Fruit fly (Drosophila melanogaster): ENCODE measurements around the gene Rbcn-3A.
A peak's percentile ranks its signal among the peaks of the same experiment; 100 is the strongest.

Rbcn-3A gene

dm6 chrX:6304203-6304602 is 48.9 kb upstream of the Rbcn-3A start:
- TF ChIP-seq CG7928 (GFP tag; optimal IDR thresholded peaks at IDR 0.05) (no peak), eve (GFP tag; optimal IDR thresholded peaks at IDR 0.05) (no peak), Ada2b (GFP tag; IDR thresholded peaks at IDR 0.05) (no peak), CG1603 (tag; optimal IDR thresholded peaks at IDR 0.05) (no peak), Drgx (GFP tag; IDR thresholded peaks at IDR 0.05) (peak; percentile 26; the same call in 1 of the 2 replicates)

dm6 chrX:6303675-6304074 is 48.4 kb upstream of the Rbcn-3A start, which contains the start of gene CG3823:
Gene CG3823 (plus strand): TSS chrX:6303975.
- TF ChIP-seq so (GFP tag; IDR thresholded peaks at IDR 0.05) = no peak
- TF ChIP-seq Adf1 (GFP tag; IDR thresholded peaks at IDR 0.05) = peak; percentile 61
- peak; percentile 21 for TF ChIP-seq CG1832 (GFP tag; optimal IDR thresholded peaks at IDR 0.05)
- TF ChIP-seq br (optimal IDR thresholded peaks at IDR 0.05) = no peak
- TF ChIP-seq dati (GFP tag; IDR thresholded peaks at IDR 0.05) = no peak
- no peak for TF ChIP-seq Stat92E (GFP tag; optimal IDR thresholded peaks at IDR 0.05)
- TF ChIP-seq CG6175 (GFP tag; IDR thresholded peaks at IDR 0.05) = 0 out of 3 replicates have a peak, but pooled peaks have one; percentile 18

- TF ChIP-seq CG15696 (tag; optimal IDR thresholded peaks at IDR 0.05) (no peak), CG11504 (tag; optimal IDR thresholded peaks at IDR 0.05) (peak; percentile 29), CG11696 (GFP tag; IDR thresholded peaks at IDR 0.05) (no peak), vvl (GFP tag; IDR thresholded peaks at IDR 0.05) (peak; percentile 22; the same call in 1 of the 2 replicates), h (optimal IDR thresholded peaks at IDR 0.05) (no peak), cad (GFP tag; optimal IDR thresholded peaks at IDR 0.05) (no peak), Med (GFP tag) (peak; percentile 37), CG12391 (tag; optimal IDR thresholded peaks at IDR 0.05) (peak; percentile 3), CG15269 (tag; optimal IDR thresholded peaks at IDR 0.05) (peak; percentile 2), CG2120 (GFP tag; optimal IDR thresholded peaks at IDR 0.05) (peak; percentile 20), Optix (GFP tag; IDR thresholded peaks at IDR 0.05) (no peak), CG34224 (GFP tag; IDR thresholded peaks at IDR 0.05; ENCODE audit: partially characterized antibody) (no peak), sr (GFP tag; IDR thresholded peaks at IDR 0.05) (peak; percentile 54; the same call in 1 of the 3 replicates), Hr51 (GFP tag; optimal IDR thresholded peaks at IDR 0.05) (peak in 1 of 2 experiments; percentile 20)
Observed at dm6 chrX:6303196-6303595, 47.9 kb upstream of the Rbcn-3A start.

dm6 chrX:6301052-6301451 is 45.8 kb upstream of the Rbcn-3A start, which contains the start of gene CG12219:
Gene CG12219 (minus strand): TSS chrX:6301285.
- no peak for TF ChIP-seq CG14441 (GFP tag; IDR thresholded peaks at IDR 0.05)
- TF ChIP-seq sens-2 (GFP tag; IDR thresholded peaks at IDR 0.05) = no peak
- no peak for TF ChIP-seq zen (tag; optimal IDR thresholded peaks at IDR 0.05)
- no peak for TF ChIP-seq D19A (tag; optimal IDR thresholded peaks at IDR 0.05)
- TF ChIP-seq dysf (GFP tag; IDR thresholded peaks at IDR 0.05) = no peak
- TF ChIP-seq luna (GFP tag; optimal IDR thresholded peaks at IDR 0.05) = no peak
- TF ChIP-seq bsh (GFP tag; optimal IDR thresholded peaks at IDR 0.05) = no peak
- no peak for TF ChIP-seq Atf6 (GFP tag; IDR thresholded peaks at IDR 0.05)
- TF ChIP-seq twi (tag; optimal IDR thresholded peaks at IDR 0.05) = no peak
- TF ChIP-seq Dfd (GFP tag; optimal IDR thresholded peaks at IDR 0.05) = no peak
- no peak for TF ChIP-seq CG11696 (GFP tag; IDR thresholded peaks at IDR 0.05)
- no peak for TF ChIP-seq run (tag; optimal IDR thresholded peaks at IDR 0.05)
- peak; percentile 100 for TF ChIP-seq CG9437 (GFP tag; optimal IDR thresholded peaks at IDR 0.05)
- peak; percentile 60 for TF ChIP-seq Bgb (GFP tag; IDR thresholded peaks at IDR 0.05; ENCODE audit: partially characterized antibody)
- no peak for TF ChIP-seq CG2875 (GFP tag; optimal IDR thresholded peaks at IDR 0.05)
- TF ChIP-seq Sry-β (GFP tag; optimal IDR thresholded peaks at IDR 0.05) = no peak
- peak; percentile 84 for TF ChIP-seq CG4617 (GFP tag; optimal IDR thresholded peaks at IDR 0.05; ENCODE audit: borderline replicate concordance)
- no peak for TF ChIP-seq CG8478 (optimal IDR thresholded peaks at IDR 0.05)
- no peak for TF ChIP-seq salm (tag; optimal IDR thresholded peaks at IDR 0.05)
- no peak for TF ChIP-seq CG2120 (GFP tag; optimal IDR thresholded peaks at IDR 0.05)
- TF ChIP-seq NC2α (GFP tag; optimal IDR thresholded peaks at IDR 0.05) = no peak
- TF ChIP-seq slbo (GFP tag; IDR thresholded peaks at IDR 0.05) = no peak
- TF ChIP-seq Asciz (GFP tag; optimal IDR thresholded peaks at IDR 0.05) = no peak
- TF ChIP-seq CG34422 (GFP tag; IDR thresholded peaks at IDR 0.05) = no peak
- TF ChIP-seq Mrtf (GFP tag; IDR thresholded peaks at IDR 0.05) = no peak
